Fruit fly (Drosophila melanogaster) whole organism, prepupa: ENCODE data around the gene CG46467.

ENCODE experiments used
- Blimp-1 ChIP-seq: fragments of 200-800 bp; sonication (Bioruptor generic); optimal IDR thresholded peaks from 3 replicates; lab custom pipeline; 2017; ENCODE audit warnings: missing biosample characterization, missing genetic modification characterization, mild to moderate bottlenecking, moderate library complexity, missing genetic modification reagents
- CG10631 ChIP-seq: fragments of 200-800 bp; sonication (Bioruptor generic); optimal IDR thresholded peaks from 2 replicates; lab custom pipeline; 2016; ENCODE audit warnings: missing biosample characterization, missing genetic modification characterization
- CG10669 ChIP-seq: fragments of 200-800 bp; sonication (Bioruptor generic); optimal IDR thresholded peaks from 3 replicates; lab custom pipeline; 2018; ENCODE audit warnings: missing biosample characterization, mild to moderate bottlenecking, missing genetic modification characterization, moderate library complexity
- CG11294 ChIP-seq: fragments of 200-800 bp; sonication (Bioruptor generic); IDR thresholded peaks from 2 replicates; pipeline ENCODE4 v1.3.6; 2022; ENCODE audit warnings: missing biosample characterization, missing genetic modification characterization
- CG11762 ChIP-seq: fragments of 200-800 bp; sonication (Bioruptor generic); optimal IDR thresholded peaks from 3 replicates; lab custom pipeline; 2016; ENCODE audit warnings: missing biosample characterization, missing genetic modification characterization; ENCODE audit not compliant: insufficient read depth
- CG15336 ChIP-seq: fragments of 200-800 bp; sonication (Bioruptor generic); IDR thresholded peaks from 2 replicates; pipeline ENCODE4 v1.3.6; 2022; ENCODE audit warnings: missing biosample characterization, missing genetic modification characterization
- CG1621 ChIP-seq: fragments of 200-800 bp; sonication (Bioruptor generic); optimal IDR thresholded peaks from 3 replicates; lab custom pipeline; 2018; ENCODE audit warnings: missing biosample characterization, mild to moderate bottlenecking, missing genetic modification characterization
- CG16779 ChIP-seq: fragments of 200-800 bp; sonication (Bioruptor generic); optimal IDR thresholded peaks from 3 replicates; lab custom pipeline; 2017; ENCODE audit warnings: missing biosample characterization, mild to moderate bottlenecking, missing genetic modification characterization
- CG31627 ChIP-seq: fragments of 200-800 bp; sonication (Bioruptor generic); optimal IDR thresholded peaks from 3 replicates; lab custom pipeline; 2016; ENCODE audit warnings: missing biosample characterization, missing genetic modification characterization
- CG34406 ChIP-seq: fragments of 200-800 bp; sonication (Bioruptor generic); optimal IDR thresholded peaks from 3 replicates; lab custom pipeline; 2016; ENCODE audit warnings: missing biosample characterization, missing genetic modification characterization
- CG3919 ChIP-seq: fragments of 200-800 bp; sonication (Bioruptor generic); optimal IDR thresholded peaks from 3 replicates; lab custom pipeline; 2016; ENCODE audit warnings: missing biosample characterization, missing genetic modification characterization
- CG6163 ChIP-seq: fragments of 200-800 bp; sonication (Bioruptor generic); IDR thresholded peaks from 3 replicates; pipeline ENCODE4 v1.3.6; 2022; ENCODE audit warnings: missing biosample characterization, missing genetic modification characterization
- CG6276 ChIP-seq: fragments of 200-800 bp; sonication (Bioruptor generic); optimal IDR thresholded peaks from 2 replicates; lab custom pipeline; 2017; ENCODE audit warnings: missing biosample characterization, mild to moderate bottlenecking, missing genetic modification characterization
- CG6792 ChIP-seq: fragments of 200-800 bp; sonication (Bioruptor generic); optimal IDR thresholded peaks from 3 replicates; lab custom pipeline; 2016; ENCODE audit warnings: missing biosample characterization, missing genetic modification characterization
- CG6808 ChIP-seq: fragments of 200-800 bp; sonication (Bioruptor generic); optimal IDR thresholded peaks from 3 replicates; lab custom pipeline; 2017; ENCODE audit warnings: missing biosample characterization, missing genetic modification characterization, mild to moderate bottlenecking, moderate library complexity, missing genetic modification reagents
- CG6854 ChIP-seq: fragments of 200-800 bp; sonication (Bioruptor generic); optimal IDR thresholded peaks from 2 replicates; lab custom pipeline; 2017; ENCODE audit warnings: missing biosample characterization, mild to moderate bottlenecking, missing genetic modification characterization
- CG8119 ChIP-seq: fragments of 200-800 bp; sonication (Bioruptor generic); IDR thresholded peaks from 3 replicates; pipeline ENCODE4 v1.3.6; 2022; ENCODE audit warnings: missing biosample characterization, missing genetic modification characterization
- CG8319 ChIP-seq: fragments of 200-800 bp; sonication (Bioruptor generic); optimal IDR thresholded peaks from 3 replicates; lab custom pipeline; 2016; ENCODE audit warnings: missing biosample characterization, missing genetic modification characterization
- CG8632 ChIP-seq: fragments of 200-800 bp; sonication (Bioruptor generic); optimal IDR thresholded peaks from 3 replicates; lab custom pipeline; 2016; ENCODE audit warnings: missing biosample characterization, missing genetic modification characterization
- CG9139 ChIP-seq: fragments of 200-800 bp; sonication (Bioruptor generic); optimal IDR thresholded peaks from 3 replicates; lab custom pipeline; 2017; ENCODE audit warnings: missing biosample characterization, mild to moderate bottlenecking, missing genetic modification characterization
- Eip75B ChIP-seq: fragments of 200-800 bp; sonication (Bioruptor generic); optimal IDR thresholded peaks from 3 replicates; lab custom pipeline; 2016; ENCODE audit warnings: missing biosample characterization, missing genetic modification characterization
- Eip78C ChIP-seq: fragments of 200-800 bp; sonication (Bioruptor generic); peaks from one replicate; lab custom pipeline; 2016; ENCODE audit warnings: missing biosample characterization, missing genetic modification characterization
- Eip93F ChIP-seq: fragments of 200-800 bp; sonication (Bioruptor generic); optimal IDR thresholded peaks from 2 replicates; lab custom pipeline; 2016; ENCODE audit warnings: missing biosample characterization, mild to moderate bottlenecking, missing genetic modification characterization
- Ets96B ChIP-seq: fragments of 200-800 bp; optimal IDR thresholded peaks from 2 replicates; lab custom pipeline; 2019; ENCODE audit warnings: missing biosample characterization, mild to moderate bottlenecking, missing genetic modification characterization, moderate library complexity
- Gug ChIP-seq: fragments of 200-800 bp; sonication (Bioruptor generic); IDR thresholded peaks from 2 replicates; pipeline ENCODE4 v1.3.6; 2022; ENCODE audit warnings: missing biosample characterization, missing genetic modification characterization
- Hr38 ChIP-seq: sonication (Bioruptor generic); optimal IDR thresholded peaks from 2 replicates; lab custom pipeline; 2016; ENCODE audit warnings: missing biosample characterization, missing genetic modification characterization
- Hr39 ChIP-seq: fragments of 200-800 bp; sonication (Bioruptor generic); optimal IDR thresholded peaks from 2 replicates; lab custom pipeline; 2016; ENCODE audit warnings: missing biosample characterization, missing genetic modification characterization
- Hr4 ChIP-seq: fragments of 200-800 bp; sonication (Bioruptor generic); optimal IDR thresholded peaks from 3 replicates; lab custom pipeline; 2016; ENCODE audit warnings: missing biosample characterization, missing genetic modification characterization
- Lpt ChIP-seq: fragments of 200-800 bp; sonication (Bioruptor generic); optimal IDR thresholded peaks from 3 replicates; lab custom pipeline; 2016; ENCODE audit warnings: missing biosample characterization, missing genetic modification characterization
- Met ChIP-seq: fragments of 200-800 bp; sonication (Bioruptor generic); optimal IDR thresholded peaks from 3 replicates; lab custom pipeline; 2016; ENCODE audit warnings: missing biosample characterization, missing genetic modification characterization
- OdsH ChIP-seq: fragments of 200-800 bp; sonication (Bioruptor generic); optimal IDR thresholded peaks from 3 replicates; lab custom pipeline; 2016; ENCODE audit warnings: missing biosample characterization, missing genetic modification characterization
- Smox ChIP-seq: fragments of 200-800 bp; sonication (Bioruptor generic); optimal IDR thresholded peaks from 3 replicates; lab custom pipeline; 2016; ENCODE audit warnings: missing biosample characterization, missing genetic modification characterization
- Sox102F ChIP-seq: fragments of 200-800 bp; sonication (Bioruptor generic); optimal IDR thresholded peaks from 2 replicates; lab custom pipeline; 2016; ENCODE audit warnings: missing biosample characterization, mild to moderate bottlenecking, missing genetic modification characterization
- Sox15 ChIP-seq: fragments of 200-800 bp; sonication (Bioruptor generic); optimal IDR thresholded peaks from 3 replicates; lab custom pipeline; 2016; ENCODE audit warnings: missing biosample characterization, missing genetic modification characterization
- achi ChIP-seq: fragments of 200-800 bp; sonication (Bioruptor generic); optimal IDR thresholded peaks from 3 replicates; lab custom pipeline; 2016; ENCODE audit warnings: missing biosample characterization, missing genetic modification characterization
- acj6 ChIP-seq: fragments of 200-800 bp; sonication (Bioruptor generic); optimal IDR thresholded peaks from 3 replicates; lab custom pipeline; 2016; ENCODE audit warnings: missing biosample characterization, missing genetic modification characterization
- cyc ChIP-seq: fragments of 200-800 bp; sonication (Bioruptor generic); optimal IDR thresholded peaks from 3 replicates; lab custom pipeline; 2016; ENCODE audit warnings: missing biosample characterization, missing genetic modification characterization
- dac ChIP-seq: fragments of 200-800 bp; sonication (Bioruptor generic); optimal IDR thresholded peaks from 2 replicates; lab custom pipeline; 2017; ENCODE audit warnings: missing biosample characterization, mild to moderate bottlenecking, missing genetic modification characterization
- dsx ChIP-seq: fragments of 200-800 bp; optimal IDR thresholded peaks from 3 replicates; lab custom pipeline; 2019; ENCODE audit warnings: missing biosample characterization, mild to moderate bottlenecking, missing genetic modification characterization, moderate library complexity; ENCODE audit not compliant: poor library complexity, severe bottlenecking
- fd85E ChIP-seq: fragments of 200-800 bp; sonication (Bioruptor generic); optimal IDR thresholded peaks from 3 replicates; lab custom pipeline; 2016; ENCODE audit warnings: missing biosample characterization, missing genetic modification characterization
- fkh ChIP-seq: fragments of 200-800 bp; sonication (Bioruptor generic); optimal IDR thresholded peaks from 3 replicates; lab custom pipeline; 2017; ENCODE audit warnings: missing biosample characterization, mild to moderate bottlenecking, missing genetic modification characterization, moderate library complexity
- net ChIP-seq: fragments of 200-800 bp; sonication (Bioruptor generic); optimal IDR thresholded peaks from 3 replicates; lab custom pipeline; 2016; ENCODE audit warnings: missing biosample characterization, missing genetic modification characterization
- salr ChIP-seq, 2 experiments: fragments of 200-800 bp; sonication (Bioruptor generic); optimal IDR thresholded peaks; 3 replicates each; lab custom pipeline; 2016 to 2018; ENCODE audit warnings: missing biosample characterization in 2 of 2, missing genetic modification characterization in 2 of 2, mild to moderate bottlenecking in 1 of 2
- spab ChIP-seq: fragments of 200-800 bp; sonication (Bioruptor generic); optimal IDR thresholded peaks from 2 replicates; lab custom pipeline; 2017; ENCODE audit warnings: missing biosample characterization, mild to moderate bottlenecking, missing genetic modification characterization, missing genetic modification reagents
- svp ChIP-seq: fragments of 200-800 bp; sonication (Bioruptor generic); peaks from one replicate; lab custom pipeline; 2016; ENCODE audit warnings: missing biosample characterization, missing genetic modification characterization
- topi ChIP-seq: fragments of 200-800 bp; sonication (Bioruptor generic); optimal IDR thresholded peaks from 3 replicates; lab custom pipeline; 2016; ENCODE audit warnings: missing biosample characterization, missing genetic modification characterization

Gene CG46467

DNA sequence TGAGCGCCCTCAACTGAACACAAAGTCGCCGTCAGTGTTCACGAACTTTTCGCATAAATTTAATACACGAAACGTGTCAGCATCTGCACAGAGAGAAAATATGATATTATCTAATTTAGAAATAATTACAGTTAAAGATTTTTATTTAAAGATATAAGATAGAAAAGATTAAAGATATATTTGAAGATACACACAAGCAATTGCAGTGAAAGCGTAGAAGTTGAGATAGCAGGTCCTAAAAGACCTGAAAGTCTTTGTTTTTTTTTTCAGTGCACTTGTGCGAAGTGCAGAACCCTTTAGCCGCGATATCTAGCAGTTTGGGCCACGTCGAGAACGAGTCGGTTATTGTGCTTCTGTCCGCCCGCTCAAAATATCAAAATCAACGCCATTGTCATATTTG is 103.0 kb downstream of the CG46467 start:
- TF ChIP-seq dsx (GFP tag; lab: Kevin White, UChicago) (no peak), CG15336 (GFP tag; lab: Robert Waterston, UW) (0 out of 2 replicates have a peak, but pooled peaks have one; percentile 12), svp (GFP tag; lab: Kevin White, UChicago) (peak; percentile 37), Eip78C (GFP tag; lab: Kevin White, UChicago) (peak; percentile 32)

DNA sequence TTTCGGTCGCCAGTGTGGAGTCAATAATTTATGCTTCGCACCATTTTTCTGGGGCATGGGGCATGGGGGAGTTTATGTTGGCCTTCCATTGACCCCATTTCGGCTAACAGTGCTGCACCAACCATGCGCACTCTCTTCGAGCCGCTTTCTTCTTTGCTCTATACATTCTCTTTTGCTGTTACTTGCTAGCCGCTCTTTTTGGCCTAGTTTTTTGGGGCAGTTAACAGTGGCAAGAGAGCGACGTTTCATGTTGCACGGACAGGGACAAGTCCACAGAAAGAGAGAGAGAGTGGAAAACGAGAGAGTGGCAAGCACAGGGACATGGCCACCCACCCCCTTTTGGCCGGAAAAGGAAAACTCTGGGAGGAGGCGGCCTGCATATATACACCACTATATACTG is 104.5 kb downstream of the CG46467 start:
- TF ChIP-seq CG6163 (no peak), Sox15 (GFP tag; lab: Kevin White, UChicago) (no peak), CG9139 (GFP tag; lab: Kevin White, UChicago) (no peak), achi (GFP tag; lab: Kevin White, UChicago) (no peak), Lpt (GFP tag; lab: Kevin White, UChicago) (no peak), Hr4 (GFP tag; lab: Kevin White, UChicago) (no peak), CG10669 (GFP tag; lab: Kevin White, UChicago) (no peak), Eip75B (GFP tag; lab: Kevin White, UChicago) (no peak), dac (no peak), topi (GFP tag; lab: Kevin White, UChicago) (no peak), CG8119 (no peak), Hr39 (GFP tag; lab: Kevin White, UChicago) (no peak), CG34406 (GFP tag; lab: Kevin White, UChicago) (no peak)
- TF ChIP-seq, all 60 proteins: peak for 0

DNA sequence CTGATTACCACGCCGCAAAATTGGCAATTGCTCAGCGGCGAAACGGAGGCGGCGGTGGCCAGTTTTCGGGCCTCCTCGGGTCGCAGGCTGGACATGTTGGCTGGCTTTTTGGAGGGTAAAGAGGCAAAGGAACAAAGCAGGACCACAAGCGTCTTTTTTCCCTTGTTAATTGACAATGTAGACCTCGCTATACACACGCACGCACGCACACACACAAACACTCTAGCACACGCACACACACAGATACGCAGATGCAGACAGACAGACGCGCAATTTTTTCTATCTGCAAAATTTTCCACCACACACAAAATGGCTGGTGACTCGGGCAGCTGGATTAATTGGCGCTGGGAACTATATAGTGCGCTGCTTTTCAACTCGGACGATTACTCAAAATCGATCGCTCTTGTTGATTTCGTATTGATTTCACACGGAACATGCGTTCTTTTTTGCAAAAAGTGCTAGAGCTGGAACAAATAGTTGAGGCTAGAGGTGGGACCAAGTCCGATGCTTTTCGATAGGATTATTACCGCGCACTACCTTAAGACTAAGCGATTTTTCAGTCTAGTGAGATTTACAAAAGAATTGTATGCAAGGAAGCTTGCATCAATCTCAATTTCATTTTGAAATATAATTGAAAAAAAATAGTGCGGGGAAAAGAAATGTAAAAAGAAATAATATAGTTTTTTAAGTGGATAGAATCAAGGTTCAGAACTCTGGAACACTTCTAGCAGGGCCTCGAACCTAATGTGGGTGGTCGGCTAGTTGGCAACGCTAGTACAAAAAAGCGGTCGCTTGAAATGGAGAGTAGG is 111.3 kb downstream of the CG46467 start, which contains the start of gene Art4:
Gene Art4, minus strand, starts transcription at position 476 of the 809 bp plus-strand sequence.
- TF ChIP-seq CG9139 (GFP tag; lab: Kevin White, UChicago) (no peak), CG8632 (GFP tag; lab: Kevin White, UChicago) (no peak), CG10669 (GFP tag; lab: Kevin White, UChicago) (no peak), OdsH (GFP tag; lab: Kevin White, UChicago) (no peak), topi (GFP tag; lab: Kevin White, UChicago) (no peak), CG8119 (no peak), Smox (GFP tag; lab: Kevin White, UChicago) (peak; percentile 33), Hr38 (no peak), CG11294 (GFP tag; lab: Robert Waterston, UW) (no peak), spab (GFP tag; lab: Kevin White, UChicago) (no peak), fkh (peak; percentile 46), fd85E (GFP tag; lab: Kevin White, UChicago) (no peak), CG11762 (GFP tag; lab: Kevin White, UChicago) (no peak), CG6276 (no peak), Ets96B (peak; percentile 7), Sox102F (GFP tag; lab: Kevin White, UChicago) (no peak), CG10631 (GFP tag; lab: Kevin White, UChicago) (peak; percentile 49), cyc (no peak), net (no peak), CG6854 (GFP tag; lab: Kevin White, UChicago) (no peak), CG3919 (GFP tag; lab: Kevin White, UChicago) (peak; percentile 44), Sox15 (GFP tag; lab: Kevin White, UChicago) (no peak), Eip75B (GFP tag; lab: Kevin White, UChicago) (no peak), Met (GFP tag; lab: Kevin White, UChicago) (peak; percentile 12), Gug (no peak), CG6792 (no peak), salr (GFP tag; optimal IDR thresholded peaks at IDR 0.05; lab: Kevin White, UChicago) (no peak), dsx (GFP tag; lab: Kevin White, UChicago) (peak; percentile 74), CG16779 (tag; lab: Kevin White, UChicago) (no peak), CG6808 (GFP tag; lab: Kevin White, UChicago) (peak; percentile 24), Eip93F (no peak), acj6 (peak; percentile 20), CG31627 (GFP tag; lab: Kevin White, UChicago) (peak; percentile 28), Eip78C (GFP tag; lab: Kevin White, UChicago) (no peak), Blimp-1 (GFP tag; lab: Kevin White, UChicago) (peak; percentile 72), CG8319 (GFP tag; lab: Kevin White, UChicago) (no peak), CG1621 (tag; lab: Kevin White, UChicago) (no peak), CG15336 (GFP tag; lab: Robert Waterston, UW) (no peak)
